Fruit fly (Drosophila melanogaster): ENCODE results near the gene emb.

DNA sequence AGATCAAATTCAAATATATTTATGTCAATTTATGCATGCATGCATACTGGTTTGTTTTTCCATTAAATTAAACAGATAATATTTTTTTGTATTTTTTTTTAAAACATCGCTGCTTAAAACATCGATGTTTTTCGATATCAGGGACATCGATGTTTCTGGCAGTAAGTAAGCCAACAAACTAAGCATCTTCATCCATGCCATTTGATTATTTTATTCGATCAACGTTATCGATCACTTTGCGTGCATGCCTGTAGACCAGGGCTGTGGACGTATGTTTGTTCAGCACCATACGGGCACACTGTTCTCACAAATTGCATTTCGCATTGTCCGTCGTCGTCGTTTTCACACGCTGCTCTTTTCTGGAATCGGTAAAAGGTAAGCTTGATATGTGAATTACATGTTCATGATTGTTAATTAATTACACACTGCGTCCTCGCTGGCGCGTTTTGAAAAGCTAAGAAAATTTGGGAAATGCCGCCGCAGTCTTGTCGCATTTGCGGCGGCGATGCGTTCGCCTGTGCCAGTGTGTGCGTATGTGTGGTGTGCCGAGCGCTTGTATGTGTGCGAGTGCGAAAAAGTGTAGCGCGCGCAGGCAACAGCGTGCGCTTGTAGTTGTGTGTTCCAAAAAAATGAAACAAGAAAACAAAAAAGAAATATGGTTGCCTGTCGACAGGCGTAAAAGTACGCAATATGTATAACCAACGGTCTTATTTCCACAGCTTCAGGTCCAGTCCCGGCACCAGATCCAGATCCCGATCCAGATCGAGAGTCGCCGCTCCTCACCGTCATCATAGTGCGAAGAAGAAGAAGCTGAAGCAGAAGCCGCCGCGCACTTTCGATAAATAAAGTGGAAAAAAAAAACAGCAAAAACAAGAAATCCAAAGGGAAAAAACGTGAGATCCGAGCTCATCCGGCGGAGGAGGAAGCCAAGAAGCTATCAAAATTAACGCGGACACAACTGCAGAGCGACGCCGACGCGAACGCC is at the start of gene emb:
- no peak for TF ChIP-seq psq (optimal IDR thresholded peaks at IDR 0.05)
- TF ChIP-seq Dll (optimal IDR thresholded peaks at IDR 0.05) = no peak
- TF ChIP-seq pan (optimal IDR thresholded peaks at IDR 0.05) = no peak
- TF ChIP-seq usp (GFP tag; optimal IDR thresholded peaks at IDR 0.05) = no peak
- TF ChIP-seq CG8478 (optimal IDR thresholded peaks at IDR 0.05) = no peak

All from whole organism.